Worm (Caenorhabditis elegans) whole organism, L4 larva: ENCODE results near the gene tofu-6.

ENCODE experiments used
- ctbp-1 ChIP-seq: fragments of 200-800 bp; sonication (Bioruptor generic); IDR thresholded peaks from 2 replicates; pipeline ENCODE4 v1.3.6; 2022; ENCODE audit warnings: missing genetic modification reagents, missing genetic modification characterization, missing compliant biosample characterization
- fkh-10 ChIP-seq: fragments of 150-350 bp; optimal IDR thresholded peaks from 2 replicates; lab custom pipeline; 2014; ENCODE audit warnings: missing biosample characterization, missing genetic modification reagents, missing genetic modification characterization
- madf-5 ChIP-seq, 2 experiments: fragments of 200-800 bp; sonication (Bioruptor generic); IDR thresholded peaks; 2 replicates each; pipeline ENCODE4 v1.3.6; 2022; ENCODE audit warnings: missing compliant biosample characterization in 2 of 2, missing genetic modification characterization in 2 of 2
- nhr-11 ChIP-seq: fragments of 150-350 bp; optimal IDR thresholded peaks from 2 replicates; lab custom pipeline; 2014; ENCODE audit warnings: missing biosample characterization, missing genetic modification characterization
- nhr-237 ChIP-seq: sonication (generic microtip); optimal IDR thresholded peaks from 2 replicates; lab custom pipeline; 2017; ENCODE audit warnings: missing biosample characterization, missing genetic modification characterization
- nhr-28 ChIP-seq: fragments of 150-350 bp; optimal IDR thresholded peaks from 2 replicates; lab custom pipeline; 2014; ENCODE audit warnings: missing biosample characterization, missing genetic modification characterization
- tra-1 ChIP-seq: fragments of 200-800 bp; sonication (Bioruptor generic); IDR thresholded peaks from 2 replicates; pipeline ENCODE4 v1.3.6; 2022; ENCODE audit warnings: missing genetic modification reagents, missing genetic modification characterization, missing compliant biosample characterization
- ztf-11 ChIP-seq: fragments of 150-350 bp; optimal IDR thresholded peaks from 2 replicates; lab custom pipeline; 2014; ENCODE audit warnings: missing biosample characterization, missing genetic modification characterization

- no peak for TF ChIP-seq nhr-11
- no peak for TF ChIP-seq ztf-11
- TF ChIP-seq nhr-28 (tag; lab: Kevin White, UChicago) = peak; percentile 76
- no peak for TF ChIP-seq madf-5 (GFP tag; IDR thresholded peaks at IDR 0.05; lab: Robert Waterston, UW)
- TF ChIP-seq ctbp-1 (GFP tag; lab: Robert Waterston, UW) = no peak
- TF ChIP-seq tra-1 (GFP tag; lab: Robert Waterston, UW) = no peak
- no peak for TF ChIP-seq fkh-10 (GFP tag; lab: Kevin White, UChicago)
- no peak for TF ChIP-seq nhr-237
Measured at ce11 chrII:5426054-5426453, 5.0 kb downstream of the tofu-6 start.
